Fruit fly (Drosophila melanogaster) whole organism, embryonic: ENCODE measurements around the gene Scm.

Experiments
- Adf1 ChIP-seq: fragments of 200-800 bp; sonication (Bioruptor generic); IDR thresholded peaks from 2 replicates; pipeline ENCODE4 v1.3.6; 2022; ENCODE audit warnings: missing biosample characterization, missing genetic modification characterization
- Atf-2 ChIP-seq: fragments of 200-800 bp; sonication (Bioruptor generic); optimal IDR thresholded peaks from 2 replicates; lab custom pipeline; 2016; ENCODE audit warnings: missing biosample characterization, missing genetic modification characterization
- Bteb2 ChIP-seq: fragments of 200-800 bp; sonication (Bioruptor generic); optimal IDR thresholded peaks from 2 replicates; lab custom pipeline; 2016; ENCODE audit warnings: missing biosample characterization, missing genetic modification characterization
- CG10366 ChIP-seq: fragments of 200-800 bp; sonication (Bioruptor generic); IDR thresholded peaks from 2 replicates; pipeline ENCODE4 v1.3.6; 2022; ENCODE audit warnings: missing biosample characterization, missing genetic modification characterization
- CG10654 ChIP-seq: fragments of 200-800 bp; sonication (Bioruptor generic); optimal IDR thresholded peaks from 2 replicates; lab custom pipeline; 2016; ENCODE audit warnings: missing biosample characterization, missing genetic modification characterization
- CG11085 ChIP-seq: fragments of 200-800 bp; sonication (Bioruptor generic); IDR thresholded peaks from 2 replicates; pipeline ENCODE4 v1.3.6; 2022; ENCODE audit warnings: missing biosample characterization, missing genetic modification characterization
- CG12391 ChIP-seq: fragments of 200-800 bp; sonication (Bioruptor generic); optimal IDR thresholded peaks from 3 replicates; lab custom pipeline; 2018; ENCODE audit warnings: missing biosample characterization, mild to moderate bottlenecking, missing genetic modification characterization, moderate library complexity
- CG14667 ChIP-seq: fragments of 200-800 bp; sonication (Bioruptor generic); IDR thresholded peaks from 2 replicates; pipeline ENCODE4 v1.3.6; 2022; ENCODE audit warnings: missing biosample characterization, missing genetic modification characterization
- CG15601 ChIP-seq: fragments of 200-800 bp; sonication (Bioruptor generic); optimal IDR thresholded peaks from 3 replicates; lab custom pipeline; 2019; ENCODE audit warnings: missing biosample characterization, mild to moderate bottlenecking, missing genetic modification characterization, moderate library complexity
- CG16779 ChIP-seq: fragments of 200-800 bp; sonication (Bioruptor generic); IDR thresholded peaks from 2 replicates; pipeline ENCODE4 v1.3.6; 2022; ENCODE audit warnings: missing biosample characterization, missing genetic modification characterization
- CG17361 ChIP-seq: fragments of 200-800 bp; sonication (Bioruptor generic); IDR thresholded peaks from 3 replicates; pipeline ENCODE4 v1.3.6; 2022; ENCODE audit warnings: missing biosample characterization, missing genetic modification characterization
- CG17802 ChIP-seq: fragments of 200-800 bp; sonication (Bioruptor generic); optimal IDR thresholded peaks from 2 replicates; lab custom pipeline; 2018; ENCODE audit warnings: missing biosample characterization, mild to moderate bottlenecking, missing genetic modification characterization, moderate library complexity
- CG1832 ChIP-seq: fragments of 200-800 bp; sonication (Bioruptor generic); optimal IDR thresholded peaks from 2 replicates; lab custom pipeline; 2017; ENCODE audit warnings: missing biosample characterization, mild to moderate bottlenecking, missing genetic modification characterization, inconsistent platforms
- CG2199 ChIP-seq: fragments of 200-800 bp; sonication (Bioruptor generic); IDR thresholded peaks from 3 replicates; pipeline ENCODE4 v1.3.6; 2022; ENCODE audit warnings: missing biosample characterization, missing genetic modification characterization
- CG2712 ChIP-seq: fragments of 200-800 bp; optimal IDR thresholded peaks from 3 replicates; lab custom pipeline; 2019; ENCODE audit warnings: missing biosample characterization, mild to moderate bottlenecking, missing genetic modification characterization, moderate library complexity
- CG7556 ChIP-seq: fragments of 200-800 bp; sonication (Bioruptor generic); optimal IDR thresholded peaks from 2 replicates; lab custom pipeline; 2017; ENCODE audit warnings: missing biosample characterization, mild to moderate bottlenecking, missing genetic modification characterization
- CG8290 ChIP-seq, 3 experiments: fragments of 200-800 bp; sonication (Bioruptor generic); optimal IDR thresholded peaks; 2 replicates each; lab custom pipeline; 2016 to 2019; ENCODE audit warnings: missing biosample characterization in 3 of 3, missing genetic modification characterization in 3 of 3, mild to moderate bottlenecking in 2 of 3, moderate library complexity in 1 of 3
- CrebB ChIP-seq: fragments of 200-800 bp; sonication (Bioruptor generic); optimal IDR thresholded peaks from 3 replicates; lab custom pipeline; 2018; ENCODE audit warnings: missing biosample characterization, mild to moderate bottlenecking, missing genetic modification characterization
- D19A ChIP-seq: fragments of 200-800 bp; optimal IDR thresholded peaks from 3 replicates; lab custom pipeline; 2019; ENCODE audit warnings: missing biosample characterization, mild to moderate bottlenecking, missing genetic modification characterization, moderate library complexity
- HHEX ChIP-seq: fragments of 200-800 bp; sonication (Bioruptor generic); optimal IDR thresholded peaks from 3 replicates; lab custom pipeline; 2017; ENCODE audit warnings: missing biosample characterization, mild to moderate bottlenecking, missing genetic modification characterization, missing genetic modification reagents
- Hand ChIP-seq: fragments of 200-800 bp; sonication (Bioruptor generic); optimal IDR thresholded peaks from 2 replicates; lab custom pipeline; 2017; ENCODE audit warnings: mild to moderate bottlenecking, missing biosample characterization, missing genetic modification reagents, missing genetic modification characterization
- Hr3 ChIP-seq: fragments of 200-800 bp; sonication (Bioruptor generic); optimal IDR thresholded peaks from 3 replicates; lab custom pipeline; 2016; ENCODE audit warnings: missing biosample characterization, missing genetic modification characterization
- Lhr ChIP-seq: fragments of 200-800 bp; sonication (Bioruptor generic); optimal IDR thresholded peaks from 3 replicates; lab custom pipeline; 2017; ENCODE audit warnings: mild to moderate bottlenecking, missing biosample characterization, missing genetic modification reagents, missing genetic modification characterization
- NC2β ChIP-seq: fragments of 200-800 bp; sonication (Bioruptor generic); optimal IDR thresholded peaks from 2 replicates; lab custom pipeline; 2016; ENCODE audit warnings: missing biosample characterization, missing genetic modification characterization
- Nf-YA ChIP-seq: fragments of 200-800 bp; sonication (Bioruptor generic); IDR thresholded peaks from 2 replicates; pipeline ENCODE4 v1.3.6; 2022; ENCODE audit warnings: missing biosample characterization, missing genetic modification characterization
- Oli ChIP-seq: fragments of 200-800 bp; sonication (Bioruptor generic); optimal IDR thresholded peaks from 2 replicates; lab custom pipeline; 2018; ENCODE audit warnings: missing biosample characterization, mild to moderate bottlenecking, missing genetic modification characterization, moderate library complexity
- Poxn ChIP-seq: fragments of 200-800 bp; sonication (Bioruptor generic); IDR thresholded peaks from 2 replicates; pipeline ENCODE4 v1.3.6; 2022; ENCODE audit warnings: missing biosample characterization, missing genetic modification characterization
- Side ChIP-seq: fragments of 200-800 bp; sonication (Bioruptor generic); optimal IDR thresholded peaks from 2 replicates; lab custom pipeline; 2016; ENCODE audit warnings: missing biosample characterization, missing genetic modification characterization
- Sox102F ChIP-seq: fragments of 200-800 bp; sonication (Bioruptor generic); optimal IDR thresholded peaks from 2 replicates; lab custom pipeline; 2018; ENCODE audit warnings: missing biosample characterization, mild to moderate bottlenecking, missing genetic modification characterization, moderate library complexity
- Tbp ChIP-seq: fragments of >200 bp; optimal IDR thresholded peaks from 2 replicates; lab custom pipeline; 2018; ENCODE audit warnings: missing biosample characterization, missing genetic modification characterization
- cwo ChIP-seq: fragments of 200-800 bp; sonication (Bioruptor generic); optimal IDR thresholded peaks from 3 replicates; lab custom pipeline; 2017; ENCODE audit warnings: missing biosample characterization, missing genetic modification characterization, mild to moderate bottlenecking, moderate library complexity, missing genetic modification reagents
- gce ChIP-seq: fragments of 200-800 bp; sonication (Bioruptor generic); IDR thresholded peaks from 3 replicates; pipeline ENCODE4 v1.3.6; 2022; ENCODE audit warnings: missing biosample characterization, missing genetic modification characterization
- gfzf ChIP-seq: fragments of 200-800 bp; sonication (Bioruptor generic); optimal IDR thresholded peaks from 2 replicates; lab custom pipeline; 2016; ENCODE audit warnings: missing biosample characterization, mild to moderate bottlenecking, missing genetic modification characterization, moderate library complexity
- h ChIP-seq: fragments of >200 bp; optimal IDR thresholded peaks from 2 replicates; lab custom pipeline; 2017
- hkb ChIP-seq, 2 experiments: fragments of 200-800 bp in 1 of 2; fragments of >200 bp in 1 of 2; sonication (Bioruptor generic) in 1 of 2; IDR thresholded peaks in 1 of 2; optimal IDR thresholded peaks in 1 of 2; 2 replicates each; pipeline versions ENCODE4 v1.3.6 to Lab custom; 2017 to 2022; ENCODE audit warnings: missing biosample characterization in 1 of 2, missing genetic modification characterization in 1 of 2
- kah ChIP-seq: fragments of 200-800 bp; sonication (Bioruptor generic); optimal IDR thresholded peaks from 2 replicates; lab custom pipeline; 2018; ENCODE audit warnings: missing biosample characterization, mild to moderate bottlenecking, missing genetic modification characterization
- luna ChIP-seq: fragments of 200-800 bp; sonication (Bioruptor generic); optimal IDR thresholded peaks from 2 replicates; lab custom pipeline; 2016; ENCODE audit warnings: missing biosample characterization, missing genetic modification characterization
- nerfin-1 ChIP-seq: fragments of 200-800 bp; sonication (Bioruptor generic); optimal IDR thresholded peaks from 3 replicates; lab custom pipeline; 2019; ENCODE audit warnings: missing biosample characterization, mild to moderate bottlenecking, missing genetic modification characterization, moderate library complexity
- nmo ChIP-seq: fragments of 200-800 bp; sonication (Bioruptor generic); optimal IDR thresholded peaks from 2 replicates; lab custom pipeline; 2018; ENCODE audit warnings: missing biosample characterization, mild to moderate bottlenecking, missing genetic modification characterization, moderate library complexity
- onecut ChIP-seq: fragments of 200-800 bp; sonication (Bioruptor generic); IDR thresholded peaks from 2 replicates; pipeline ENCODE4 v1.3.6; 2022; ENCODE audit warnings: missing biosample characterization, missing genetic modification characterization
- pb ChIP-seq: fragments of 200-800 bp; sonication (Bioruptor generic); optimal IDR thresholded peaks from 3 replicates; lab custom pipeline; 2016; ENCODE audit warnings: missing biosample characterization, missing genetic modification characterization
- pum ChIP-seq: fragments of 200-800 bp; sonication (Bioruptor generic); optimal IDR thresholded peaks from 2 replicates; lab custom pipeline; 2016; ENCODE audit warnings: missing biosample characterization, missing genetic modification characterization
- run ChIP-seq: fragments of 200-800 bp; sonication (Bioruptor generic); optimal IDR thresholded peaks from 3 replicates; lab custom pipeline; 2018; ENCODE audit warnings: missing biosample characterization, mild to moderate bottlenecking, missing genetic modification characterization
- sima ChIP-seq: fragments of 200-800 bp; sonication (Bioruptor generic); optimal IDR thresholded peaks from 2 replicates; lab custom pipeline; 2016; ENCODE audit warnings: missing biosample characterization, missing genetic modification characterization
- slou ChIP-seq: fragments of 200-800 bp; sonication (Bioruptor generic); optimal IDR thresholded peaks from 3 replicates; lab custom pipeline; 2016; ENCODE audit warnings: missing biosample characterization, missing genetic modification characterization
- slp2 ChIP-seq: fragments of 200-800 bp; sonication (Bioruptor generic); optimal IDR thresholded peaks from 2 replicates; lab custom pipeline; 2016; ENCODE audit warnings: missing biosample characterization, missing genetic modification characterization
- trh ChIP-seq: fragments of 200-800 bp; sonication (Bioruptor generic); optimal IDR thresholded peaks from 2 replicates; lab custom pipeline; 2016; ENCODE audit warnings: missing biosample characterization, missing genetic modification characterization
- tup ChIP-seq: fragments of 200-800 bp; sonication (Bioruptor generic); optimal IDR thresholded peaks from 2 replicates; lab custom pipeline; 2016; ENCODE audit warnings: missing biosample characterization, mild to moderate bottlenecking, missing genetic modification characterization, moderate library complexity
- tx ChIP-seq: fragments of 200-800 bp; sonication (Bioruptor generic); optimal IDR thresholded peaks from 2 replicates; lab custom pipeline; 2016; ENCODE audit warnings: missing biosample characterization, missing genetic modification characterization
- unpg ChIP-seq: fragments of 200-800 bp; sonication (Bioruptor generic); optimal IDR thresholded peaks from 3 replicates; lab custom pipeline; 2018; ENCODE audit warnings: missing biosample characterization, mild to moderate bottlenecking, missing genetic modification characterization, moderate library complexity
- vvl ChIP-seq: fragments of 200-800 bp; sonication (Bioruptor generic); IDR thresholded peaks from 2 replicates; pipeline ENCODE4 v1.3.6; 2022; ENCODE audit warnings: missing biosample characterization, missing genetic modification characterization

The Scm gene

DNA sequence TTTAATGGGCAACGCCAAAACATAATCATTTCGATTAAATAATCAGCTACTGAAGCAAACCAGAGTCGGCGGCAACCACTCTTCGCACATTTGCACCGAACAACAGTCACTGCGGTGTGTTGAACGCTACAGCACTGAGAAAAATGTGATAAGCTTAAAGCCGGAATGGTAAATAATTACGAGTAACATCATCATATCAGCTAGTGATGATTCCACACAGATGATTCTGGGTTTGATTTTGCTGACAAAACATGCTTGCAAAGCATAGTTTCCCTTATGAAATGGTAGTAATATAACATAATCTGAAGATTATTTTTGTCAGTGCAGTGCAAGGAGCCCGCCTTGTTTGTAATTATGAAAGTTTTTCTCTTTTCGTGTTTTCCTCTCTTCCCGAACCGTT, 39.3 kb downstream of the Scm start (continued):
- TF ChIP-seq CG1832 (GFP tag; lab: Kevin White, UChicago) (no peak), CG10654 (GFP tag; lab: Kevin White, UChicago) (peak; percentile 21), hkb (optimal IDR thresholded peaks at IDR 0.05; lab: Kevin White, UChicago) (no peak), hkb (GFP tag; IDR thresholded peaks at IDR 0.05; lab: Robert Waterston, UW) (0 out of 2 replicates have a peak, but pooled peaks have one; percentile 18), onecut (GFP tag; lab: Robert Waterston, UW) (peak; percentile 33; the same call in 1 of the 2 replicates), D19A (tag; lab: Kevin White, UChicago) (peak; percentile 54), Bteb2 (GFP tag; lab: Kevin White, UChicago) (no peak), CG2199 (GFP tag; lab: Robert Waterston, UW) (no peak), CG14667 (GFP tag; lab: Robert Waterston, UW) (no peak), slou (GFP tag; lab: Kevin White, UChicago) (no peak), Oli (tag; lab: Kevin White, UChicago) (peak; percentile 74), CG16779 (GFP tag; lab: Robert Waterston, UW) (no peak), Tbp (no peak), cwo (GFP tag; lab: Kevin White, UChicago) (no peak), gfzf (no peak), tup (GFP tag; lab: Kevin White, UChicago) (no peak), CG8290 (GFP tag; optimal IDR thresholded peaks at IDR 0.05; lab: Kevin White, UChicago) (no peak), CG8290 (tag; optimal IDR thresholded peaks at IDR 0.05; lab: Kevin White, UChicago) (peak in 1 of 2 experiments; percentile 61), vvl (GFP tag; lab: Robert Waterston, UW) (peak; percentile 51; the same call in 1 of the 2 replicates), sima (GFP tag; lab: Kevin White, UChicago) (no peak), run (tag; lab: Kevin White, UChicago) (no peak), CG15601 (tag; lab: Kevin White, UChicago) (peak; percentile 19), tx (no peak), CG7556 (GFP tag; lab: Kevin White, UChicago) (peak; percentile 28), pb (GFP tag; lab: Kevin White, UChicago) (no peak), Hand (no peak), gce (no peak), Adf1 (no peak), Sox102F (peak; percentile 77), Lhr (GFP tag; lab: Kevin White, UChicago) (peak; percentile 30), NC2β (GFP tag; lab: Kevin White, UChicago) (peak; percentile 40), Poxn (GFP tag; lab: Robert Waterston, UW) (no peak), Nf-YA (no peak), luna (no peak), HHEX (peak; percentile 5), CrebB (tag; lab: Kevin White, UChicago) (no peak), CG2712 (tag; lab: Kevin White, UChicago) (peak; percentile 78), CG12391 (tag; lab: Kevin White, UChicago) (peak; percentile 52), trh (GFP tag; lab: Kevin White, UChicago) (no peak), CG11085 (GFP tag; lab: Robert Waterston, UW) (no peak), unpg (peak; percentile 63), nmo (GFP tag; lab: Kevin White, UChicago) (no peak), CG10366 (GFP tag; lab: Robert Waterston, UW) (peak; percentile 38; the same call in 1 of the 2 replicates), kah (no peak), Side (no peak), Atf-2 (GFP tag; lab: Kevin White, UChicago) (peak; percentile 53), pum (GFP tag; lab: Kevin White, UChicago) (peak; percentile 43), Hr3 (peak; percentile 32), slp2 (GFP tag; lab: Kevin White, UChicago) (peak; percentile 36), h (lab: Kevin White, UChicago) (no peak), CG17802 (peak; percentile 26), CG17361 (GFP tag; lab: Robert Waterston, UW) (0 out of 3 replicates have a peak, but pooled peaks have one; percentile 43), nerfin-1 (tag; lab: Kevin White, UChicago) (peak; percentile 50)
